Fruit fly (Drosophila melanogaster) whole organism, embryonic: Measurements from ENCODE around the gene U2af50.
A peak's percentile ranks its signal among the peaks of the same experiment; 100 is the strongest.

ENCODE experiments used
- Atf3 ChIP-seq: fragments of 200-800 bp; sonication (Bioruptor generic); optimal IDR thresholded peaks from 3 replicates; lab custom pipeline; 2016; ENCODE audit warnings: missing biosample characterization, missing genetic modification characterization
- B-H1 ChIP-seq: fragments of 200-800 bp; sonication (Bioruptor generic); IDR thresholded peaks from 3 replicates; pipeline ENCODE4 v1.3.6; 2022; ENCODE audit warnings: missing biosample characterization, missing genetic modification characterization
- CG10565 ChIP-seq: fragments of 200-800 bp; sonication (Bioruptor generic); optimal IDR thresholded peaks from 3 replicates; lab custom pipeline; 2016; ENCODE audit warnings: missing biosample characterization, mild to moderate bottlenecking, missing genetic modification characterization
- CG11247 ChIP-seq: fragments of 200-800 bp; sonication (Bioruptor generic); IDR thresholded peaks from 2 replicates; pipeline ENCODE4 v1.3.6; 2022; ENCODE audit warnings: missing biosample characterization, missing genetic modification characterization
- CG12155 ChIP-seq: fragments of 200-800 bp; sonication (Bioruptor generic); optimal IDR thresholded peaks from 3 replicates; lab custom pipeline; 2016; ENCODE audit warnings: missing biosample characterization, missing genetic modification characterization
- CG12659 ChIP-seq: fragments of 200-800 bp; sonication (Bioruptor generic); optimal IDR thresholded peaks from 3 replicates; lab custom pipeline; 2017; ENCODE audit warnings: mild to moderate bottlenecking, missing biosample characterization, missing genetic modification reagents, missing genetic modification characterization
- CG15269 ChIP-seq: fragments of 200-800 bp; sonication (Bioruptor generic); optimal IDR thresholded peaks from 2 replicates; lab custom pipeline; 2018; ENCODE audit warnings: missing biosample characterization, mild to moderate bottlenecking, missing genetic modification characterization, moderate library complexity
- CG15479 ChIP-seq: fragments of 200-800 bp; sonication (Bioruptor generic); optimal IDR thresholded peaks from 3 replicates; lab custom pipeline; 2019; ENCODE audit warnings: missing biosample characterization, mild to moderate bottlenecking, missing genetic modification characterization, moderate library complexity
- CG17328 ChIP-seq: fragments of 200-800 bp; sonication (Bioruptor generic); IDR thresholded peaks from 2 replicates; pipeline ENCODE4 v1.3.6; 2022; ENCODE audit warnings: missing biosample characterization, missing genetic modification characterization
- CG30020 ChIP-seq: fragments of 200-800 bp; optimal IDR thresholded peaks from 2 replicates; lab custom pipeline; 2019; ENCODE audit warnings: missing biosample characterization, mild to moderate bottlenecking, missing genetic modification characterization, moderate library complexity
- CG4282 ChIP-seq: fragments of 200-800 bp; sonication (Bioruptor generic); optimal IDR thresholded peaks from 2 replicates; lab custom pipeline; 2016; ENCODE audit warnings: missing biosample characterization, missing genetic modification characterization
- CG4424 ChIP-seq: fragments of 200-800 bp; sonication (Bioruptor generic); optimal IDR thresholded peaks from 3 replicates; lab custom pipeline; 2016; ENCODE audit warnings: missing biosample characterization, missing genetic modification characterization
- CG4707 ChIP-seq: fragments of 200-800 bp; sonication (Bioruptor generic); optimal IDR thresholded peaks from 2 replicates; lab custom pipeline; 2018; ENCODE audit warnings: missing biosample characterization, mild to moderate bottlenecking, missing genetic modification characterization, moderate library complexity
- CG4820 ChIP-seq: fragments of 200-800 bp; sonication (Bioruptor generic); optimal IDR thresholded peaks from 3 replicates; lab custom pipeline; 2016; ENCODE audit warnings: missing biosample characterization, missing genetic modification characterization
- CG6791 ChIP-seq: fragments of 200-800 bp; sonication (Bioruptor generic); IDR thresholded peaks from 3 replicates; pipeline ENCODE4 v1.3.6; 2022; ENCODE audit warnings: missing biosample characterization, missing genetic modification characterization; ENCODE audit not compliant: partially characterized antibody
- CG7357 ChIP-seq: fragments of 200-800 bp; sonication (Bioruptor generic); IDR thresholded peaks from 3 replicates; pipeline ENCODE4 v1.3.6; 2022; ENCODE audit warnings: missing biosample characterization, missing genetic modification characterization
- CG8388 ChIP-seq: fragments of 200-800 bp; sonication (Bioruptor generic); optimal IDR thresholded peaks from 2 replicates; lab custom pipeline; 2019; ENCODE audit warnings: missing biosample characterization, mild to moderate bottlenecking, missing genetic modification characterization, moderate library complexity
- CG8944 ChIP-seq: fragments of 200-800 bp; sonication (Bioruptor generic); optimal IDR thresholded peaks from 3 replicates; lab custom pipeline; 2016; ENCODE audit warnings: missing biosample characterization, missing genetic modification characterization
- CG9609 ChIP-seq: fragments of 200-800 bp; sonication (Bioruptor generic); optimal IDR thresholded peaks from 3 replicates; lab custom pipeline; 2016; ENCODE audit warnings: missing biosample characterization, missing genetic modification characterization
- CkIIα-i1 ChIP-seq: fragments of 200-800 bp; sonication (Bioruptor generic); IDR thresholded peaks from 2 replicates; pipeline ENCODE4 v1.3.6; 2022; ENCODE audit warnings: missing biosample characterization, missing genetic modification characterization
- CoRest ChIP-seq: fragments of 200-800 bp; sonication (Bioruptor generic); optimal IDR thresholded peaks from 3 replicates; lab custom pipeline; 2018; ENCODE audit warnings: missing biosample characterization, mild to moderate bottlenecking, missing genetic modification characterization, moderate library complexity
- CrebB ChIP-seq: fragments of 200-800 bp; sonication (Bioruptor generic); optimal IDR thresholded peaks from 3 replicates; lab custom pipeline; 2018; ENCODE audit warnings: missing biosample characterization, mild to moderate bottlenecking, missing genetic modification characterization
- Dip2 ChIP-seq: fragments of 200-800 bp; sonication (Bioruptor generic); IDR thresholded peaks from 2 replicates; pipeline ENCODE4 v1.3.6; 2022; ENCODE audit warnings: missing biosample characterization, missing genetic modification characterization
- GATAe ChIP-seq: fragments of 200-800 bp; sonication (Bioruptor generic); conservative IDR thresholded peaks from 2 replicates; pipeline ENCODE4 v1.3.6; 2022; ENCODE audit warnings: missing biosample characterization, missing genetic modification characterization
- H15 ChIP-seq: fragments of 200-800 bp; sonication (Bioruptor generic); IDR thresholded peaks from 3 replicates; pipeline ENCODE4 v1.3.6; 2022; ENCODE audit warnings: missing biosample characterization, missing genetic modification characterization
- Hr3 ChIP-seq: fragments of 200-800 bp; sonication (Bioruptor generic); optimal IDR thresholded peaks from 3 replicates; lab custom pipeline; 2016; ENCODE audit warnings: missing biosample characterization, missing genetic modification characterization
- MESR4 ChIP-seq: fragments of 200-800 bp; sonication (Bioruptor generic); optimal IDR thresholded peaks from 2 replicates; lab custom pipeline; 2018; ENCODE audit warnings: missing biosample characterization, mild to moderate bottlenecking, missing genetic modification characterization, moderate library complexity
- NC2β ChIP-seq: fragments of 200-800 bp; sonication (Bioruptor generic); optimal IDR thresholded peaks from 2 replicates; lab custom pipeline; 2016; ENCODE audit warnings: missing biosample characterization, missing genetic modification characterization
- Taf1 ChIP-seq: fragments of 200-800 bp; sonication (Bioruptor generic); IDR thresholded peaks from 2 replicates; pipeline ENCODE4 v1.3.6; 2022; ENCODE audit warnings: missing biosample characterization, missing genetic modification characterization
- ac ChIP-seq: fragments of 200-800 bp; sonication (Bioruptor generic); optimal IDR thresholded peaks from 3 replicates; lab custom pipeline; 2017; ENCODE audit warnings: missing biosample characterization, mild to moderate bottlenecking, missing genetic modification characterization
- cas ChIP-seq: fragments of 200-800 bp; sonication (Bioruptor generic); IDR thresholded peaks from 2 replicates; pipeline ENCODE4 v1.3.6; 2022; ENCODE audit warnings: missing biosample characterization, missing genetic modification characterization
- cato ChIP-seq: fragments of 200-800 bp; sonication (Bioruptor generic); optimal IDR thresholded peaks from 2 replicates; lab custom pipeline; 2016; ENCODE audit warnings: missing biosample characterization, missing genetic modification characterization, borderline replicate concordance
- ci ChIP-seq: fragments of 200-800 bp; sonication (Bioruptor generic); IDR thresholded peaks from 3 replicates; pipeline ENCODE4 v1.3.6; 2022; ENCODE audit warnings: missing biosample characterization, missing genetic modification characterization
- da ChIP-seq: fragments of 200-800 bp; sonication (Bioruptor generic); optimal IDR thresholded peaks from 2 replicates; lab custom pipeline; 2016; ENCODE audit warnings: missing biosample characterization, missing genetic modification characterization
- dimm ChIP-seq: fragments of 200-800 bp; sonication (Bioruptor generic); IDR thresholded peaks from 2 replicates; pipeline ENCODE4 v1.3.6; 2022; ENCODE audit warnings: missing biosample characterization, missing genetic modification characterization
- ems ChIP-seq: fragments of 200-800 bp; sonication (Bioruptor generic); optimal IDR thresholded peaks from 3 replicates; lab custom pipeline; 2016; ENCODE audit warnings: missing biosample characterization, missing genetic modification characterization
- kay ChIP-seq: fragments of 200-800 bp; sonication (Bioruptor generic); optimal IDR thresholded peaks from 2 replicates; lab custom pipeline; 2016; ENCODE audit warnings: missing biosample characterization, missing genetic modification characterization
- lab ChIP-seq: fragments of 200-800 bp; sonication (Bioruptor generic); optimal IDR thresholded peaks from 3 replicates; lab custom pipeline; 2017; ENCODE audit warnings: missing biosample characterization, missing genetic modification characterization, mild to moderate bottlenecking, moderate library complexity, missing genetic modification reagents
- lmd ChIP-seq: fragments of 200-800 bp; sonication (Bioruptor generic); IDR thresholded peaks from 2 replicates; pipeline ENCODE4 v1.3.6; 2022; ENCODE audit warnings: missing biosample characterization, missing genetic modification characterization
- mld ChIP-seq: fragments of 200-800 bp; sonication (Bioruptor generic); IDR thresholded peaks from 3 replicates; pipeline ENCODE4 v1.3.6; 2022; ENCODE audit warnings: missing biosample characterization, missing genetic modification characterization; ENCODE audit not compliant: partially characterized antibody
- pfk ChIP-seq: fragments of 200-800 bp; sonication (Bioruptor generic); optimal IDR thresholded peaks from 2 replicates; lab custom pipeline; 2018; ENCODE audit warnings: missing biosample characterization, mild to moderate bottlenecking, missing genetic modification characterization, moderate library complexity
- pros ChIP-seq: fragments of 200-800 bp; sonication (Bioruptor generic); optimal IDR thresholded peaks from 3 replicates; lab custom pipeline; 2019; ENCODE audit warnings: missing biosample characterization, mild to moderate bottlenecking, missing genetic modification characterization, moderate library complexity
- salm ChIP-seq: fragments of 200-800 bp; sonication (Bioruptor generic); optimal IDR thresholded peaks from 2 replicates; lab custom pipeline; 2018; ENCODE audit warnings: missing biosample characterization, mild to moderate bottlenecking, missing genetic modification characterization
- sens ChIP-seq: fragments of 200-800 bp; sonication (Bioruptor generic); peaks from one replicate; lab custom pipeline; 2016; ENCODE audit warnings: missing biosample characterization, missing genetic modification characterization
- seq ChIP-seq: fragments of 200-800 bp; sonication (Bioruptor generic); IDR thresholded peaks from 2 replicates; pipeline ENCODE4 v1.3.6; 2022; ENCODE audit warnings: missing biosample characterization, missing genetic modification characterization
- shn ChIP-seq: fragments of 200-800 bp; sonication (Bioruptor generic); optimal IDR thresholded peaks from 3 replicates; lab custom pipeline; 2016; ENCODE audit warnings: missing biosample characterization, missing genetic modification characterization
- sob ChIP-seq: fragments of 200-800 bp; sonication (Bioruptor generic); IDR thresholded peaks from 2 replicates; pipeline ENCODE4 v1.3.6; 2022; ENCODE audit warnings: missing biosample characterization, missing genetic modification characterization
- wdn ChIP-seq: fragments of 200-800 bp; sonication (Bioruptor generic); IDR thresholded peaks from 2 replicates; pipeline ENCODE4 v1.3.6; 2022; ENCODE audit warnings: missing biosample characterization, missing genetic modification characterization
- wek ChIP-seq: fragments of 200-800 bp; sonication (Bioruptor generic); optimal IDR thresholded peaks from 3 replicates; lab custom pipeline; 2018; ENCODE audit warnings: missing biosample characterization, mild to moderate bottlenecking, missing genetic modification characterization, moderate library complexity
- z ChIP-seq: fragments of 200-800 bp; sonication (Bioruptor generic); IDR thresholded peaks from 3 replicates; pipeline ENCODE4 v1.3.6; 2022; ENCODE audit warnings: missing biosample characterization, missing genetic modification characterization

U2af50 gene

dm6 chrX:16332615-16333288, 26.1 kb downstream of the U2af50 start (continued):
- TF ChIP-seq CG10565 (GFP tag; lab: Kevin White, UChicago): peak; percentile 83
- TF ChIP-seq CG6791 (GFP tag; lab: Robert Waterston, UW): no peak
- TF ChIP-seq Atf3 (GFP tag; lab: Kevin White, UChicago): peak; percentile 90
- peak; percentile 94 for TF ChIP-seq shn
- TF ChIP-seq Hr3 (GFP tag; lab: Kevin White, UChicago): peak; percentile 90
- TF ChIP-seq CG4707 (GFP tag; lab: Kevin White, UChicago): peak; percentile 88
- TF ChIP-seq CG8388 (GFP tag; lab: Kevin White, UChicago): peak; percentile 96
- TF ChIP-seq MESR4 (GFP tag; lab: Kevin White, UChicago): peak; percentile 53
- TF ChIP-seq CG4282: peak; percentile 70
- peak; percentile 99 for TF ChIP-seq CoRest
- peak; percentile 91 for TF ChIP-seq da
- TF ChIP-seq CkIIα-i1 (GFP tag; lab: Robert Waterston, UW): no peak
- no peak for TF ChIP-seq z (GFP tag; lab: Robert Waterston, UW)
- TF ChIP-seq CG4424 (GFP tag; lab: Kevin White, UChicago): peak; percentile 93
- TF ChIP-seq lmd (GFP tag; lab: Robert Waterston, UW): peak; percentile 95
- TF ChIP-seq ac (GFP tag; lab: Kevin White, UChicago): peak; percentile 88
- TF ChIP-seq CG12155 (GFP tag; lab: Kevin White, UChicago): peak; percentile 92
- TF ChIP-seq cato (GFP tag; lab: Kevin White, UChicago): peak; percentile 87
- peak; percentile 85 for TF ChIP-seq CG7357 (GFP tag; lab: Robert Waterston, UW)
- peak; percentile 90 for TF ChIP-seq kay (GFP tag; lab: Kevin White, UChicago)
- peak; percentile 88 for TF ChIP-seq CG17328
- TF ChIP-seq GATAe: peak; percentile 60
- peak; percentile 89 for TF ChIP-seq sob (GFP tag; lab: Robert Waterston, UW)
- TF ChIP-seq dimm (GFP tag; lab: Robert Waterston, UW): no peak
- peak; percentile 88 for TF ChIP-seq ci
- peak; percentile 90 for TF ChIP-seq CG30020 (tag; lab: Kevin White, UChicago)
- TF ChIP-seq pros (GFP tag; lab: Kevin White, UChicago): peak; percentile 85
- peak; percentile 93 for TF ChIP-seq seq (GFP tag; lab: Robert Waterston, UW)
- peak; percentile 86 for TF ChIP-seq H15 (GFP tag; lab: Robert Waterston, UW)
- no peak for TF ChIP-seq CG15479
- TF ChIP-seq lab (GFP tag; lab: Kevin White, UChicago): peak; percentile 97
- TF ChIP-seq CG8944: peak; percentile 91
- peak; percentile 93 for TF ChIP-seq ems (GFP tag; lab: Kevin White, UChicago)
- TF ChIP-seq Taf1: peak; percentile 81
- TF ChIP-seq NC2β (GFP tag; lab: Kevin White, UChicago): peak; percentile 90
- TF ChIP-seq Dip2 (GFP tag; lab: Robert Waterston, UW): no peak; the same call in 1 of the 2 replicates
- TF ChIP-seq pfk (GFP tag; lab: Kevin White, UChicago): peak; percentile 63
- peak; percentile 97 for TF ChIP-seq CG15269 (tag; lab: Kevin White, UChicago)
- TF ChIP-seq CrebB (tag; lab: Kevin White, UChicago): peak; percentile 94
- TF ChIP-seq wdn: peak; percentile 88
- TF ChIP-seq salm (tag; lab: Kevin White, UChicago): peak; percentile 94
- TF ChIP-seq sens (GFP tag; lab: Kevin White, UChicago): peak; percentile 99
- TF ChIP-seq cas (GFP tag; lab: Robert Waterston, UW): peak; percentile 32; the same call in 1 of the 2 replicates
- peak; percentile 98 for TF ChIP-seq CG12659
- peak; percentile 84 for TF ChIP-seq CG11247 (GFP tag; lab: Robert Waterston, UW)
- no peak for TF ChIP-seq mld
- peak; percentile 93 for TF ChIP-seq CG9609 (GFP tag; lab: Kevin White, UChicago)
- TF ChIP-seq B-H1 (GFP tag; lab: Robert Waterston, UW): peak; percentile 86
- TF ChIP-seq wek (GFP tag; lab: Kevin White, UChicago): peak; percentile 84
- peak; percentile 90 for TF ChIP-seq CG4820 (GFP tag; lab: Kevin White, UChicago)
